Worm (Caenorhabditis elegans) whole organism, L3 larva: ENCODE measurements around the gene clec-184.

ENCODE experiments used
- R02D3.7 ChIP-seq: fragments of 150-350 bp; optimal IDR thresholded peaks from 2 replicates; lab custom pipeline; 2014; ENCODE audit warnings: missing biosample characterization, missing genetic modification characterization
- ZK546.5 ChIP-seq: sonication (generic microtip); optimal IDR thresholded peaks from 2 replicates; lab custom pipeline; 2017; ENCODE audit warnings: missing biosample characterization, missing genetic modification characterization
- aly-2 ChIP-seq: fragments of 150-350 bp; optimal IDR thresholded peaks from 2 replicates; lab custom pipeline; 2014; ENCODE audit warnings: missing biosample characterization, missing genetic modification characterization
- ceh-28 ChIP-seq: fragments of 150-350 bp; optimal IDR thresholded peaks from 2 replicates; lab custom pipeline; 2014; ENCODE audit warnings: missing biosample characterization, missing genetic modification reagents, missing genetic modification characterization
- ceh-82 ChIP-seq: fragments of 150-350 bp; optimal IDR thresholded peaks from 2 replicates; lab custom pipeline; 2014; ENCODE audit warnings: missing biosample characterization, missing genetic modification characterization
- ceh-9 ChIP-seq: sonication (generic microtip); optimal IDR thresholded peaks from 2 replicates; lab custom pipeline; 2018; ENCODE audit warnings: missing biosample characterization, missing genetic modification characterization
- daf-12 ChIP-seq: fragments of 150-350 bp; optimal IDR thresholded peaks from 2 replicates; lab custom pipeline; 2014; ENCODE audit warnings: missing biosample characterization, missing genetic modification reagents, missing genetic modification characterization
- egl-5 ChIP-seq: fragments of 150-350 bp; optimal IDR thresholded peaks from 2 replicates; lab custom pipeline; 2017; ENCODE audit warnings: missing biosample characterization, missing genetic modification reagents, missing genetic modification characterization, inconsistent platforms
- elt-1 ChIP-seq: fragments of 150-350 bp; optimal IDR thresholded peaks from 2 replicates; lab custom pipeline; 2014; ENCODE audit warnings: missing biosample characterization, missing genetic modification characterization
- elt-2 ChIP-seq: sonication (generic microtip); optimal IDR thresholded peaks from 2 replicates; lab custom pipeline; 2016; ENCODE audit warnings: missing genetic modification reagents, mild to moderate bottlenecking, missing genetic modification characterization, missing compliant biosample characterization
- elt-3 ChIP-seq, 3 experiments: fragments of 150-350 bp in 1 of 3; sonication (generic microtip) in 2 of 3; optimal IDR thresholded peaks; 2 replicates in 2 of 3; 4 replicates in 1 of 3; lab custom pipeline; 2014 to 2017; ENCODE audit warnings: missing biosample characterization in 3 of 3, missing genetic modification characterization in 3 of 3
- eor-1 ChIP-seq, 2 experiments: fragments of 150-350 bp; optimal IDR thresholded peaks; 2 replicates each; lab custom pipeline; 2014 to 2018; ENCODE audit warnings: missing biosample characterization in 2 of 2, missing genetic modification characterization in 2 of 2
- fkh-10 ChIP-seq: sonication (generic microtip); optimal IDR thresholded peaks from 2 replicates; lab custom pipeline; 2017; ENCODE audit warnings: missing biosample characterization, missing genetic modification reagents, missing genetic modification characterization
- fkh-2 ChIP-seq: fragments of 150-350 bp; optimal IDR thresholded peaks from 2 replicates; lab custom pipeline; 2014; ENCODE audit warnings: missing biosample characterization, missing genetic modification reagents, missing genetic modification characterization
- hmg-11 ChIP-seq: sonication (generic microtip); optimal IDR thresholded peaks from 2 replicates; lab custom pipeline; 2016; ENCODE audit warnings: missing genetic modification characterization, missing compliant biosample characterization
- lin-39 ChIP-seq: fragments of 150-350 bp; optimal IDR thresholded peaks from 2 replicates; lab custom pipeline; 2018; ENCODE audit warnings: missing biosample characterization, missing genetic modification reagents, missing genetic modification characterization
- lsy-12 ChIP-seq: sonication (generic microtip); optimal IDR thresholded peaks from 2 replicates; lab custom pipeline; 2016; ENCODE audit warnings: mild to moderate bottlenecking, missing genetic modification characterization, missing compliant biosample characterization
- mdl-1 ChIP-seq: fragments of 150-350 bp; optimal IDR thresholded peaks from 2 replicates; lab custom pipeline; 2014; ENCODE audit warnings: missing biosample characterization, missing genetic modification characterization
- mml-1 ChIP-seq: fragments of 150-350 bp; sonication (generic microtip); optimal IDR thresholded peaks from 3 replicates; lab custom pipeline; 2014; ENCODE audit warnings: missing biosample characterization, missing genetic modification characterization
- nfya-1 ChIP-seq: sonication (generic microtip); optimal IDR thresholded peaks from 2 replicates; lab custom pipeline; 2017; ENCODE audit warnings: missing genetic modification characterization, mild to moderate bottlenecking, missing compliant biosample characterization, antibody characterized with exemption, moderate library complexity; ENCODE audit not compliant: insufficient read depth
- nhr-11 ChIP-seq: fragments of 150-350 bp; optimal IDR thresholded peaks from 2 replicates; lab custom pipeline; 2014; ENCODE audit warnings: missing biosample characterization, missing genetic modification characterization
- nhr-12 ChIP-seq: fragments of 150-350 bp; optimal IDR thresholded peaks from 2 replicates; lab custom pipeline; 2014; ENCODE audit warnings: missing biosample characterization, missing genetic modification characterization
- nhr-28 ChIP-seq: fragments of 150-350 bp; optimal IDR thresholded peaks from 2 replicates; lab custom pipeline; 2014; ENCODE audit warnings: missing biosample characterization, missing genetic modification characterization
- nhr-43 ChIP-seq: sonication (generic microtip); optimal IDR thresholded peaks from 2 replicates; lab custom pipeline; 2016; ENCODE audit warnings: mild to moderate bottlenecking, missing genetic modification characterization, missing compliant biosample characterization; ENCODE audit not compliant: poor library complexity, severe bottlenecking
- nhr-76 ChIP-seq: fragments of 150-350 bp; sonication (generic microtip); optimal IDR thresholded peaks from 5 replicates; lab custom pipeline; 2014; ENCODE audit warnings: missing biosample characterization, missing genetic modification characterization
- nhr-77 ChIP-seq: fragments of 150-350 bp; optimal IDR thresholded peaks from 2 replicates; lab custom pipeline; 2014; ENCODE audit warnings: missing biosample characterization, missing genetic modification characterization
- pha-4 ChIP-seq: fragments of 150-350 bp; optimal IDR thresholded peaks from 2 replicates; lab custom pipeline; 2014; ENCODE audit warnings: missing biosample characterization, missing genetic modification reagents, missing genetic modification characterization
- pqm-1 ChIP-seq: fragments of 150-350 bp; optimal IDR thresholded peaks from 2 replicates; lab custom pipeline; 2017; ENCODE audit warnings: missing biosample characterization, missing genetic modification characterization, inconsistent platforms
- sea-2 ChIP-seq: fragments of 150-350 bp; sonication (generic microtip); optimal IDR thresholded peaks from 4 replicates; lab custom pipeline; 2014; ENCODE audit warnings: missing biosample characterization, missing genetic modification reagents, missing genetic modification characterization
- skn-1 ChIP-seq: fragments of 150-350 bp; optimal IDR thresholded peaks from 2 replicates; lab custom pipeline; 2014; ENCODE audit warnings: missing biosample characterization, missing genetic modification characterization
- snpc-4 ChIP-seq: fragments of 150-350 bp; optimal IDR thresholded peaks from 2 replicates; lab custom pipeline; 2014; ENCODE audit warnings: missing biosample characterization, missing genetic modification characterization
- tbx-2 ChIP-seq: sonication (generic microtip); optimal IDR thresholded peaks from 2 replicates; lab custom pipeline; 2016; ENCODE audit warnings: mild to moderate bottlenecking, missing genetic modification characterization, missing compliant biosample characterization
- unc-39 ChIP-seq: sonication (generic microtip); optimal IDR thresholded peaks from 4 replicates; lab custom pipeline; 2017; ENCODE audit warnings: missing biosample characterization, missing genetic modification characterization
- unc-62 ChIP-seq: fragments of 150-350 bp; sonication (generic microtip); optimal IDR thresholded peaks from 4 replicates; lab custom pipeline; 2014; ENCODE audit warnings: missing biosample characterization, missing genetic modification reagents, missing genetic modification characterization
- zag-1 ChIP-seq: fragments of 150-350 bp; optimal IDR thresholded peaks from 2 replicates; lab custom pipeline; 2014; ENCODE audit warnings: missing biosample characterization, missing genetic modification characterization

The clec-184 gene

DNA sequence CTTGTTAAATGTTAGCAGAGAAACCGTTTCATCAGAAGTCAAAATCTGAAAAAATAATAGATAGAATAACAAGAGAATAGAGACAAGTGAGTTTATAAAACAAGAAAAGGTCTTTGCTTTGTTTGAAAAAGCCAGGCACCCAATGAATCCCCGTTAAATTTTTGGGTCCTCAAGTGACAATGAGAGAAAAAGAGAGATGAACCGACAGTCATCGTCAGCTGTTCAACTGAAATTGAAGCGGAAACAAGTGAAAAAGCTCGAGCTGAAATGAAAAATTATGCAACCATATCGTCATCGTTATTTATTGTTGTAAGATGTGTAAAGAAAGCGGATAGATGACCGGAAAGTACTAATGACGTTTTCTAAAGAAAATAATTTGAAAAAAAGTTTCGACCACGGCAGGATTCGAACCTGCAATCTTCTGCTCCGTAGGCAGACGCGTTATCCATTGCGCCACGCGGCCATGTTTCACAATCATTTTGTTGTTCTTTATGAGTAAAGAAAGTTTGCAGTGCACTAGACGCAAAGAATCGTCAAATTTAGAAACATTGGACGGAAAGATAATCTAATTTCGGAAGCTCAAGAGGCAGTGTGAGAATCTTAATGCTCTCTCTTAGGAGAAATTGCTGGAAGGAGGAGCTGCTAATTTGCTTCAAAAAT, 14.8 kb upstream of the clec-184 start, which contains the start of gene F08G5.3:
Gene F08G5.3, minus strand, starts transcription at position 51 of the 660 bp plus-strand sequence.
- no peak for TF ChIP-seq skn-1
- TF ChIP-seq nfya-1 = peak; percentile 37
- TF ChIP-seq tbx-2 (tag; lab: Kevin White, UChicago) = peak; percentile 32
- TF ChIP-seq R02D3.7 = no peak
- no peak for TF ChIP-seq elt-3 (tag; optimal IDR thresholded peaks at IDR 0.05; lab: Kevin White, UChicago)
- no peak for TF ChIP-seq ceh-28 (tag; lab: Kevin White, UChicago)
- TF ChIP-seq pqm-1 = peak; percentile 9
- TF ChIP-seq unc-62 (GFP tag; lab: Kevin White, UChicago) = no peak
- TF ChIP-seq lsy-12 (tag; lab: Kevin White, UChicago) = peak; percentile 20
- no peak for TF ChIP-seq ceh-82 (tag; lab: Kevin White, UChicago)
- TF ChIP-seq ceh-9 (tag; lab: Kevin White, UChicago) = peak; percentile 42
- TF ChIP-seq egl-5 = no peak
- peak; percentile 34 for TF ChIP-seq pha-4 (tag; lab: Kevin White, UChicago)
- TF ChIP-seq zag-1 (tag; lab: Kevin White, UChicago) = no peak
- TF ChIP-seq elt-2 (tag; lab: Kevin White, UChicago) = peak; percentile 49
- TF ChIP-seq lin-39 (tag; lab: Kevin White, UChicago) = no peak
- no peak for TF ChIP-seq sea-2
- TF ChIP-seq nhr-11 = peak; percentile 40
- TF ChIP-seq hmg-11 (tag; lab: Kevin White, UChicago) = no peak
- TF ChIP-seq snpc-4 (tag; lab: Kevin White, UChicago) = no peak
- peak; percentile 73 for TF ChIP-seq nhr-43 (tag; lab: Kevin White, UChicago)
- no peak for TF ChIP-seq fkh-2 (tag; lab: Kevin White, UChicago)
- no peak for TF ChIP-seq nhr-12 (tag; lab: Kevin White, UChicago)
- no peak for TF ChIP-seq nhr-28 (tag; lab: Kevin White, UChicago)
- TF ChIP-seq elt-1 (tag; lab: Kevin White, UChicago) = no peak
- TF ChIP-seq nhr-77 (tag; lab: Kevin White, UChicago) = no peak

DNA sequence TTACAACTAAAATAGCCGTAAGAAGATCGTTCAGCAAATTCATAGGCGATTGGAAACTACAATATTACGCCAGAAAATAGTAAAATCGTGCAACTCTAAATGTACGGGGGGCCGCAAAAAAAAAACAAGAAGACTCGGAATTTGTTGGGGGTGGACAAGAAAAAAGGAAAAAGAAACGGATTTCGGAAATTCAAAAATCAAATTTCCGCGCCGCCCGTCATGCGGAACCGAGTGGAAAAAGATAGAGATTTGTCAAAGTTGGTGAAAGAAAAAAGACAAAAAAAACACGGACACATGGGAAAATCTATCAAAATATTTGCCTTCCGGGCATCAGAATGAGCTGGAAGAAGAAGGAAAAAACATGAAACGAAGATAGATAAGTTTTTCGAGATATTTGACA, 13.1 kb upstream of the clec-184 start:
- TF ChIP-seq eor-1 (tag; optimal IDR thresholded peaks at IDR 0.05; lab: Kevin White, UChicago) (no peak), fkh-10 (peak; percentile 5), pqm-1 (no peak), unc-39 (tag; lab: Kevin White, UChicago) (no peak), mml-1 (tag; lab: Kevin White, UChicago) (no peak), nfya-1 (peak; percentile 12)

DNA sequence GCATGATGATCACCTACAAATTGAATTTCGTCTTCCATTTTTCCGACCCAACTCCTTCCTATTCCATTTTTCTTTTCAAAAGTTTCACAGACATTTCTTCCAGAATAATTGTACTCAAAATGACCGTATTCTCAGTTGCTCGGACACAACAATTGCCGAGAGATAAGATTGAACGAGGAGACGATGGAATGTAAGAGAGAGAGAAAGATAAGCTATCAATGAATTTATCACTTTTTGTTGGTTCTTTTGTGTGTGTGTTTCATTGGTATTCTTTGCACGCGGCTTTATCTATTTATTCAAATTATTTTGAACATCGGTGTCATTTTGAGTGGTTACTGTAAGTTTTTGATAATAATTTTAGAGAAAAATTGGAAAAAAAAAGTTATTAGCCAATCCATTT, 12.0 kb upstream of the clec-184 start, which contains the start of gene ugt-65:
Gene ugt-65, plus strand, starts transcription at position 229 of the 400 bp plus-strand sequence.
- no peak for TF ChIP-seq unc-39 (tag; lab: Kevin White, UChicago)
- peak; percentile 85 for TF ChIP-seq pqm-1
- peak; percentile 93 for TF ChIP-seq elt-2 (tag; lab: Kevin White, UChicago)
- TF ChIP-seq nhr-76 (tag; lab: Kevin White, UChicago) = no peak
- TF ChIP-seq pha-4 (tag; lab: Kevin White, UChicago) = peak; percentile 24

DNA sequence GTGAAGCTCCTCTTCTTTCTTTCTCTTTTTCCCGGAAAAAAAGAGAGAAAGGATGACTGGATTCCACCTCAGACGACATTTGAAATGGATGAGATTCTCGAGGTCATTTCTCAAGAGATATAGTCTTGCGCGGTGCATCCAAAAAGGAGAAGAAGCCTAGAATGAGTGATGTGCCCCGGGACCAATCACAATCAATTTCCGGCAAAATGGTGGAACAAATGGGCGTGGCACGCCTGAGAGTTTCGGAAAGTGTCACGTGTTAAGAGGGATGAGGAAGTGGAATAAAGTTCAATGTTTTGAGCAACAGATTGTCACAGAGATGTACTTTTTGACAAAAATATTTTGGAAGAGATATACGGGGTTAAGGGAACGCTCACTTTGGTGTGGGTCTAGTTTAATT, 6.8 kb upstream of the clec-184 start:
- TF ChIP-seq nfya-1 = peak; percentile 55
- no peak for TF ChIP-seq mdl-1 (tag; lab: Kevin White, UChicago)
- TF ChIP-seq unc-62 (GFP tag; lab: Kevin White, UChicago) = peak; percentile 67
- no peak for TF ChIP-seq aly-2 (tag; lab: Kevin White, UChicago)
- TF ChIP-seq lin-39 (tag; lab: Kevin White, UChicago) = peak; percentile 87

DNA sequence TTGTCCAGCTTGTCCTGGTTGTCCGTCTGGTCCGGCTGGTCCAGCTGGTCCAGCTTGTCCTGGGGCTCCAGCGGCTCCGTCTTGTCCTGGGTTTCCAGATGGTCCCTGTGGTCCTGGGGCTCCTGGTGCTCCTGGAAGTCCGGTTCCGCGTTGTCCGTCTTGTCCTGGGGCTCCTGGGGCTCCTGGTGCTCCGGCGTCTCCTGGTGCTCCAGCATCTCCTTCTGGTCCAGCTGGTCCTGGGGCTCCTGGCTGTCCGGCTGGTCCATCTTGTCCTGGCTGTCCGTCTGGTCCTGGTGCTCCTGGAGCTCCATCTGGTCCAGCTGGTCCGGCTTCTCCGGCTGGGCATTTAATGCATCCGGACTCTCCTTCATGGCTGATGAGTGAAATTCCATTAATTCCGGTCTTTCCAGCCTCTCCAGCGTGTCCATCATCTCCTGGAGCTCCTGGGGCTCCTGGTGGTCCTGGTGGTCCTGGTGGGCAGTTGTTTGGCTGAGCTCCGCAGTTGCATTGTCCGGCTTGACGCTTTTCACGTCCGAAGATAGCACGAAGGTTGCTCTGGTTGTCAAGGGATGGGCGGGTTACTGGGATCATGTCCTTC, 4.7 kb upstream of the clec-184 start:
- TF ChIP-seq elt-3 (tag; optimal IDR thresholded peaks at IDR 0.05; lab: Kevin White, UChicago) (no peak), daf-12 (no peak), nhr-43 (tag; lab: Kevin White, UChicago) (no peak), ZK546.5 (tag; lab: Kevin White, UChicago) (no peak)
- TF ChIP-seq, all 47 proteins: peak for 0
